Worm (Caenorhabditis elegans): ENCODE measurements around the gene cku-80.

Gene cku-80

DNA sequence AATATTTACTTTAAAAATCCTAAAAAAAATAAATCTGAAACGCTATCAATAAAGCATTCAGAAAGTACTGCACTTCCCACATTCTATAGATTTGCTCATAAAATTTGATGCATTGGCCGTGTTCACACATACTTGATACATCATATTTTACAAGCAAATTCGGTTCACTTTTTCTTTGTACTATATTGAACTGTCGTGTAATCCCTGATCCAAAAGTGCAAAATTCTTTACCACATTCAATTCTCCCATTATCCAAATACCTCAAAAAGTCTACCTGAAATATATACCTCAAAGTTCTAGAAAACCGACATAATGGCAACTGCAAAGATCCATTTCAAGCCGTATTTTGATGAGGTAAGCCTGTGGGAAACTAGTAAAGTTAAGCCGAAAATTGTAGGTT lies 22.1 kb downstream of the cku-80 start, which contains the start of gene nex-3:
Gene nex-3 (plus strand): TSS at position 301 of the 400 bp plus-strand sequence.
- no peak for TF ChIP-seq ceh-82 (tag; optimal IDR thresholded peaks at IDR 0.05)
- no peak for TF ChIP-seq egl-5 (tag; optimal IDR thresholded peaks at IDR 0.05)
- TF ChIP-seq nhr-76 (tag; optimal IDR thresholded peaks at IDR 0.05), result no peak
- no peak for TF ChIP-seq elt-1 (tag; optimal IDR thresholded peaks at IDR 0.05)
- TF ChIP-seq sea-2 (GFP tag; optimal IDR thresholded peaks at IDR 0.05), result no peak
- TF ChIP-seq unc-39 (tag; optimal IDR thresholded peaks at IDR 0.05), result no peak
- no peak for TF ChIP-seq ztf-4 (tag; optimal IDR thresholded peaks at IDR 0.05)
- TF ChIP-seq R02D3.7 (tag; optimal IDR thresholded peaks at IDR 0.05), result no peak
- no peak for TF ChIP-seq nhr-77 (tag; optimal IDR thresholded peaks at IDR 0.05)
- TF ChIP-seq hmg-11 (tag; optimal IDR thresholded peaks at IDR 0.05), result no peak
- TF ChIP-seq unc-62 (GFP tag; optimal IDR thresholded peaks at IDR 0.05), result no peak
- TF ChIP-seq snpc-4 (tag; optimal IDR thresholded peaks at IDR 0.05), result no peak
- no peak for TF ChIP-seq ztf-11 (tag; optimal IDR thresholded peaks at IDR 0.05)
- TF ChIP-seq ceh-9 (tag; optimal IDR thresholded peaks at IDR 0.05), result no peak
- no peak for TF ChIP-seq egl-27 (tag; optimal IDR thresholded peaks at IDR 0.05)

DNA sequence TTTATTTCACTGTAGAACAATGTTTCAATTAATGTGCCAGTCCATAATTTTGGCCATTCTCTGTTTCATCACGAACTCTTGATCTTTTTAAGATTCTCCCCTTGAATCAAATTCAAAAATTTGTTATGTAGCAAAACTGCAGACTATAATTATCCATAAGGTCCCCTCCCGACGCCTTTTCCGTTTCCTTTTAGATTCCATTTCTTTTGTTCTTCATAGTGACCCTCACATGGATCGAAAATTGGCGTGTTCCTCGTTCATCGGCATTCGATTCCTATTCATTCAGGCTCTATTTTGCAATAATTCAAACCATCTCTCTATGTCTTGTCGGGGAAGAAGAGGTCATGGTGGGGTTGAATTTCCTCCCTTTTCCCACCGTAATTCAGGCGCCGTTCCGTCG lies 24.8 kb downstream of the cku-80 start:
- no peak for TF ChIP-seq unc-39 (tag; optimal IDR thresholded peaks at IDR 0.05)
- no peak for TF ChIP-seq zag-1 (tag; optimal IDR thresholded peaks at IDR 0.05)
- no peak for TF ChIP-seq nfya-1 (tag; optimal IDR thresholded peaks at IDR 0.05; ENCODE audit: insufficient read depth)
- TF ChIP-seq R02D3.7 (tag; optimal IDR thresholded peaks at IDR 0.05), result no peak
- TF ChIP-seq nhr-237 (tag; optimal IDR thresholded peaks at IDR 0.05), result no peak
- TF ChIP-seq sea-2 (GFP tag; optimal IDR thresholded peaks at IDR 0.05), result no peak
- TF ChIP-seq tbx-2 (tag; optimal IDR thresholded peaks at IDR 0.05), result no peak
- TF ChIP-seq nhr-11 (tag; optimal IDR thresholded peaks at IDR 0.05), result no peak
- no peak for TF ChIP-seq daf-12 (tag; optimal IDR thresholded peaks at IDR 0.05)
- TF ChIP-seq elt-1 (tag; optimal IDR thresholded peaks at IDR 0.05), result no peak
- no peak for TF ChIP-seq ztf-4 (tag; optimal IDR thresholded peaks at IDR 0.05)
- TF ChIP-seq snpc-4 (tag; optimal IDR thresholded peaks at IDR 0.05), result no peak
- no peak for TF ChIP-seq nhr-28 (tag; optimal IDR thresholded peaks at IDR 0.05)
- no peak for TF ChIP-seq ztf-11 (tag; optimal IDR thresholded peaks at IDR 0.05)
- no peak for TF ChIP-seq lin-15B (tag; optimal IDR thresholded peaks at IDR 0.05)
- TF ChIP-seq egl-27 (tag; optimal IDR thresholded peaks at IDR 0.05), result no peak

- TF ChIP-seq skn-1 (tag; optimal IDR thresholded peaks at IDR 0.05) (no peak), eor-1 (tag; optimal IDR thresholded peaks at IDR 0.05) (no peak)
Measured at ce11 chrIII:4448029-4448428, 28.4 kb downstream of the cku-80 start.

ce11 chrIII:4449357-4449756 lies 29.7 kb downstream of the cku-80 start:
- TF ChIP-seq lin-39 (tag; optimal IDR thresholded peaks at IDR 0.05), result no peak
- peak; percentile 41 for TF ChIP-seq nfya-1 (tag; optimal IDR thresholded peaks at IDR 0.05; ENCODE audit: insufficient read depth)

ce11 chrIII:4449893-4450579 lies 30.4 kb downstream of the cku-80 start, which contains the start of gene ceh-43:
TSS of gene ceh-43 (minus strand) at chrIII:4449943.
- TF ChIP-seq lsy-12 (tag; optimal IDR thresholded peaks at IDR 0.05) (no peak), elt-2 (tag; optimal IDR thresholded peaks at IDR 0.05) (peak; percentile 49), mml-1 (tag; optimal IDR thresholded peaks at IDR 0.05) (no peak), daf-12 (tag; optimal IDR thresholded peaks at IDR 0.05) (no peak), snpc-4 (tag; optimal IDR thresholded peaks at IDR 0.05) (no peak), sea-2 (GFP tag; optimal IDR thresholded peaks at IDR 0.05) (no peak)

ce11 chrIII:4450773-4451423 lies 31.2 kb downstream of the cku-80 start:
- peak; percentile 71 for TF ChIP-seq nfya-1 (tag; optimal IDR thresholded peaks at IDR 0.05; ENCODE audit: insufficient read depth)
- peak; percentile 9 for TF ChIP-seq nhr-23 (tag; optimal IDR thresholded peaks at IDR 0.05)
- TF ChIP-seq fkh-10 (GFP tag; optimal IDR thresholded peaks at IDR 0.05), result no peak
